Worm (Caenorhabditis elegans) whole organism, L4/young adult: Measurements from ENCODE around the gene C09G9.1.

Experiments
- dao-5 ChIP-seq: sonication (generic microtip); optimal IDR thresholded peaks from 2 replicates; lab custom pipeline; 2016; ENCODE audit warnings: missing genotype, missing genetic modification characterization, moderate library complexity, missing compliant biosample characterization
- him-1 ChIP-seq: sonication (generic microtip); optimal IDR thresholded peaks from 2 replicates; lab custom pipeline; 2016; ENCODE audit warnings: missing genotype, missing genetic modification reagents, missing genetic modification characterization, missing compliant biosample characterization

DNA sequence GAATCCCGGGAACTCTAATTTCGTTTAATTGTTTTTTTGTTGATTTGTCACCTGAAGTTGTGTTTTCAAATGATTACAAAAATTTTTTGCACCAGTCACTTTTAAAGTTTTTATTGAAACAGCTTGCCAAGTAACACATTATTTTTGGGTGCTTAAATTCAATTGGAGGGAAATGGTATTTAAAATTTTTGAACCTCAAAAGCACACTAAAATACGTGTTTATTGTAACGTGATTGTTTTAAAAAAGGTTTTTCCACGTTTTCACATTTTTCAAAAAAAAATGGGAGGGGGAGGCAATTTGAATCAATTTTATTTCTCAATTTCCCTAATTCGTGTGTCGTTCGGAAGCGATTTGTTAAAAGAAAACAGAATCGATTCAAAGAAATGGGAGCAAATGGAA, 44.1 kb downstream of the C09G9.1 start, which contains the start of gene T28C6.5:
- TF ChIP-seq him-1, result no peak
- no peak for TF ChIP-seq dao-5 (tag; lab: Kevin White, UChicago)
